Worm (Caenorhabditis elegans): ENCODE measurements around the gene F36H1.11.

DNA sequence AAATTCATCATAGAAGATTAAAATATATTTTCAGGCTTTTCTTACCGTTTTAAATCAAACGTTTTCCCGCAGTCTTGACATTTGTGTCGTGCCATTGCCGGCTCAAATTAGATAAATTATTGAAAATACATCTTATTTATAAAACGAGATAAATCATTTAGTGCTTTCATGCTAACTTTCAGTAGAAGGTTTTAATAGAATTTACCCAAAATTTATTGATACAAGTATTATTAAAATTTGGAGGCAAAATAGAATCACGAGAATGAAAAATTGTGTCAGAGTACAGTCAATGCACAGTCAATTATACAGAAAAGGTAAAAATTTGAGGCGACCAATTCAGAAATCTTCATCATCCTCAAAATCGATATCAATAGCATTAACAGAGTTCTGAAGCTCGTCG, 29.5 kb downstream of the F36H1.11 start, which contains the start of gene Y5F2A.4:
- TF ChIP-seq alr-1 (tag; optimal IDR thresholded peaks at IDR 0.05; ENCODE audit: borderline replicate concordance) (no peak), unc-62 (GFP tag; optimal IDR thresholded peaks at IDR 0.05) (no peak), ama-1 (optimal IDR thresholded peaks at IDR 0.05) (no peak), lir-3 (tag; optimal IDR thresholded peaks at IDR 0.05; ENCODE audit: poor library complexity) (no peak), nhr-76 (tag; optimal IDR thresholded peaks at IDR 0.05) (no peak), pqm-1 (tag; optimal IDR thresholded peaks at IDR 0.05) (no peak), pag-3 (tag; optimal IDR thresholded peaks at IDR 0.05; ENCODE audit: borderline replicate concordance, insufficient read depth) (no peak)

All from whole organism, L1 larva.